Comparison of ENCODE assay signal across 4 fruit fly cellular contexts in genomic region chrX:16111655-16112054, dm6.
TF ChIP-seq lines count a peak whose summit lies in the region.

No protein-coding gene starts in this region.

- no peak for TF ChIP-seq CTCF in whole organism, embryonic (GFP tag; optimal IDR thresholded peaks at IDR 0.05; lab: Kevin White, UChicago)

TF ChIP-seq in whole organism, embryonic, 481 proteins besides CTCF, POLR2A, EP300 and RAD21:
- peak; percentile 75 for TF ChIP-seq Ets65A (GFP tag; lab: Kevin White, UChicago)
- TF ChIP-seq crc (GFP tag; optimal IDR thresholded peaks at IDR 0.05; lab: Kevin White, UChicago), result no peak
TF ChIP-seq in whole organism, embryonic: peak in this region for 1.

TF ChIP-seq in whole organism, prepupa, 60 proteins besides CTCF, POLR2A, EP300 and RAD21:
- no peak for TF ChIP-seq CG6276 (GFP tag; optimal IDR thresholded peaks at IDR 0.05; lab: Kevin White, UChicago)
- TF ChIP-seq lz (GFP tag; optimal IDR thresholded peaks at IDR 0.05; lab: Kevin White, UChicago), result peak; percentile 19
- peak; percentile 32 for TF ChIP-seq esn (GFP tag; optimal IDR thresholded peaks at IDR 0.05; lab: Kevin White, UChicago)
- TF ChIP-seq Sox102F (GFP tag; optimal IDR thresholded peaks at IDR 0.05; lab: Kevin White, UChicago), result peak; percentile 24
- peak; percentile 7 for TF ChIP-seq CG31627 (GFP tag; optimal IDR thresholded peaks at IDR 0.05; lab: Kevin White, UChicago)
- TF ChIP-seq Eip78C (GFP tag; lab: Kevin White, UChicago), result peak; percentile 73
- TF ChIP-seq topi (GFP tag; optimal IDR thresholded peaks at IDR 0.05; lab: Kevin White, UChicago), result peak; percentile 26
- TF ChIP-seq CG11762 (GFP tag; optimal IDR thresholded peaks at IDR 0.05; lab: Kevin White, UChicago; ENCODE audit: insufficient read depth), result no peak
- TF ChIP-seq svp (GFP tag; lab: Kevin White, UChicago), result peak; percentile 73
- TF ChIP-seq CG32006 (GFP tag; optimal IDR thresholded peaks at IDR 0.05; lab: Kevin White, UChicago), result no peak
- peak; percentile 26 for TF ChIP-seq Smox (GFP tag; optimal IDR thresholded peaks at IDR 0.05; lab: Kevin White, UChicago)
- no peak for TF ChIP-seq CG6163 (GFP tag; IDR thresholded peaks at IDR 0.05; lab: Robert Waterston, UW)
- peak; percentile 33 for TF ChIP-seq Hr39 (GFP tag; optimal IDR thresholded peaks at IDR 0.05; lab: Kevin White, UChicago)
- peak; percentile 49 for TF ChIP-seq Met (GFP tag; optimal IDR thresholded peaks at IDR 0.05; lab: Kevin White, UChicago)
- TF ChIP-seq cyc (GFP tag; optimal IDR thresholded peaks at IDR 0.05; lab: Kevin White, UChicago), result peak; percentile 15

TF ChIP-seq in whole organism, pupa, 21 proteins besides CTCF, POLR2A, EP300 and RAD21:
- TF ChIP-seq CG8159 (tag; optimal IDR thresholded peaks at IDR 0.05; lab: Kevin White, UChicago) (peak; percentile 8), fd96Ca (GFP tag; IDR thresholded peaks at IDR 0.05; lab: Robert Waterston, UW) (no peak)

TF ChIP-seq in whole organism, wandering third instar larva, 38 proteins besides CTCF, POLR2A, EP300 and RAD21:
- TF ChIP-seq lola (GFP tag; optimal IDR thresholded peaks at IDR 0.05; lab: Kevin White, UChicago) (no peak), usp (GFP tag; optimal IDR thresholded peaks at IDR 0.05; lab: Kevin White, UChicago) (no peak), pan (optimal IDR thresholded peaks at IDR 0.05; lab: Kevin White, UChicago) (no peak), fru (GFP tag; optimal IDR thresholded peaks at IDR 0.05; lab: Kevin White, UChicago) (peak; percentile 43), ey (GFP tag; optimal IDR thresholded peaks at IDR 0.05; lab: Kevin White, UChicago) (peak; percentile 28), foxo (GFP tag; optimal IDR thresholded peaks at IDR 0.05; lab: Kevin White, UChicago) (peak in 1 of 2 experiments; percentile 38), Hr83 (GFP tag; optimal IDR thresholded peaks at IDR 0.05; lab: Kevin White, UChicago; ENCODE audit: poor library complexity, severe bottlenecking) (no peak), br (GFP tag; optimal IDR thresholded peaks at IDR 0.05; lab: Kevin White, UChicago) (peak; percentile 17), Dfd (GFP tag; optimal IDR thresholded peaks at IDR 0.05; lab: Kevin White, UChicago) (no peak), Hr78 (GFP tag; optimal IDR thresholded peaks at IDR 0.05; lab: Kevin White, UChicago) (no peak), woc (GFP tag; optimal IDR thresholded peaks at IDR 0.05; lab: Kevin White, UChicago) (peak; percentile 35), jim (GFP tag; optimal IDR thresholded peaks at IDR 0.05; lab: Kevin White, UChicago) (no peak), N (GFP tag; optimal IDR thresholded peaks at IDR 0.05; lab: Kevin White, UChicago) (no peak), sv (GFP tag; optimal IDR thresholded peaks at IDR 0.05; lab: Kevin White, UChicago) (no peak), psq (GFP tag; optimal IDR thresholded peaks at IDR 0.05; lab: Kevin White, UChicago) (peak; percentile 3), tai (GFP tag; optimal IDR thresholded peaks at IDR 0.05; lab: Kevin White, UChicago) (no peak), Sp1 (GFP tag; optimal IDR thresholded peaks at IDR 0.05; lab: Kevin White, UChicago) (no peak), h (GFP tag; optimal IDR thresholded peaks at IDR 0.05; lab: Kevin White, UChicago) (peak; percentile 7), Mio (GFP tag; optimal IDR thresholded peaks at IDR 0.05; lab: Kevin White, UChicago) (no peak), HLH106 (tag; optimal IDR thresholded peaks at IDR 0.05; lab: Kevin White, UChicago) (peak; percentile 14)

Comparison
In these comparisons a context has a peak if more than half of its experiments do, and no peak if none do; other contexts are left out.
1. Of the 7 proteins assayed by ChIP-seq in both whole organism, embryonic and whole organism, prepupa: peak only in whole organism, embryonic: none; only in whole organism, prepupa: Hr39 and Sox102F; in both: none; in neither: 5.